Fruit fly (Drosophila melanogaster): Measurements from ENCODE around the gene cv.
A peak's percentile ranks its signal among the peaks of the same experiment; 100 is the strongest.

The cv gene

dm6 chrX:5671537-5672029 lies 18.2 kb upstream of the cv start, which contains the start of gene Rab18 (continued):
- TF ChIP-seq B-H1 (GFP tag; IDR thresholded peaks at IDR 0.05) (no peak), Six4 (GFP tag; optimal IDR thresholded peaks at IDR 0.05) (no peak), zf30C (GFP tag; optimal IDR thresholded peaks at IDR 0.05) (no peak), bbx (GFP tag; IDR thresholded peaks at IDR 0.05; ENCODE audit: partially characterized antibody) (peak; percentile 57), inv (GFP tag; IDR thresholded peaks at IDR 0.05; ENCODE audit: partially characterized antibody) (peak; percentile 20; the same call in 1 of the 2 replicates), lov (optimal IDR thresholded peaks at IDR 0.05) (no peak), lov (GFP tag; IDR thresholded peaks at IDR 0.05) (no peak), CG11247 (GFP tag; IDR thresholded peaks at IDR 0.05) (0 out of 2 replicates have a peak, but pooled peaks have one; percentile 13), CG1603 (tag; optimal IDR thresholded peaks at IDR 0.05) (peak; percentile 49), chm (GFP tag; IDR thresholded peaks at IDR 0.05) (0 out of 2 replicates have a peak, but pooled peaks have one; percentile 12), CG7556 (GFP tag; optimal IDR thresholded peaks at IDR 0.05) (no peak), cg (GFP tag; optimal IDR thresholded peaks at IDR 0.05) (no peak), crol (GFP tag; IDR thresholded peaks at IDR 0.05) (no peak), bcd (GFP tag; optimal IDR thresholded peaks at IDR 0.05) (no peak), CG10267 (tag; optimal IDR thresholded peaks at IDR 0.05) (no peak), CG34422 (GFP tag; IDR thresholded peaks at IDR 0.05) (peak; percentile 53; the same call in 1 of the 3 replicates), dysf (GFP tag; IDR thresholded peaks at IDR 0.05) (0 out of 3 replicates have a peak, but pooled peaks have one; percentile 33), Doc3 (GFP tag; IDR thresholded peaks at IDR 0.05; ENCODE audit: partially characterized antibody) (no peak), slbo (GFP tag; IDR thresholded peaks at IDR 0.05) (peak; percentile 77), CG8290 (GFP tag; optimal IDR thresholded peaks at IDR 0.05) (no peak), CG8290 (tag; optimal IDR thresholded peaks at IDR 0.05) (peak in 1 of 2 experiments; percentile 63), CG4424 (GFP tag; optimal IDR thresholded peaks at IDR 0.05) (no peak), PHDP (tag; optimal IDR thresholded peaks at IDR 0.05) (no peak), CG13624 (GFP tag; optimal IDR thresholded peaks at IDR 0.05) (peak; percentile 34)

- TF ChIP-seq CG17186 (GFP tag; optimal IDR thresholded peaks at IDR 0.05): peak; percentile 80
- TF ChIP-seq E2f2 (GFP tag; IDR thresholded peaks at IDR 0.05): peak; percentile 41
- TF ChIP-seq CG14014 (GFP tag; IDR thresholded peaks at IDR 0.05): peak; percentile 18; the same call in 1 of the 2 replicates
- TF ChIP-seq PHDP (tag; optimal IDR thresholded peaks at IDR 0.05): peak; percentile 49
- TF ChIP-seq zfh1 (GFP tag; IDR thresholded peaks at IDR 0.05): peak; percentile 47; the same call in 1 of the 3 replicates
- TF ChIP-seq MESR4 (GFP tag; optimal IDR thresholded peaks at IDR 0.05): peak; percentile 93
- peak; percentile 18 for TF ChIP-seq gem (tag; optimal IDR thresholded peaks at IDR 0.05)
- TF ChIP-seq CG6175 (GFP tag; IDR thresholded peaks at IDR 0.05): no peak
- peak; percentile 23 for TF ChIP-seq CG2120 (GFP tag; optimal IDR thresholded peaks at IDR 0.05)
- TF ChIP-seq CG4282 (GFP tag; optimal IDR thresholded peaks at IDR 0.05): peak; percentile 29
- peak; percentile 19 for TF ChIP-seq CG17912 (GFP tag; optimal IDR thresholded peaks at IDR 0.05)
- peak; percentile 35 for TF ChIP-seq CG6254 (GFP tag; optimal IDR thresholded peaks at IDR 0.05)
- TF ChIP-seq CHES-1-like (GFP tag; optimal IDR thresholded peaks at IDR 0.05): peak; percentile 11
- peak; percentile 6 for TF ChIP-seq Nf-YB (GFP tag; optimal IDR thresholded peaks at IDR 0.05)
- TF ChIP-seq CG12299 (tag; optimal IDR thresholded peaks at IDR 0.05): no peak
- TF ChIP-seq CG1603 (tag; optimal IDR thresholded peaks at IDR 0.05): peak; percentile 55
- peak; percentile 12 for TF ChIP-seq CG15601 (tag; optimal IDR thresholded peaks at IDR 0.05)
- peak; percentile 47; the same call in 1 of the 3 replicates for TF ChIP-seq CG34422 (GFP tag; IDR thresholded peaks at IDR 0.05)
- peak; percentile 98 for TF ChIP-seq CG15514 (GFP tag; optimal IDR thresholded peaks at IDR 0.05)
- TF ChIP-seq Med (GFP tag): peak; percentile 90
- TF ChIP-seq CG8290 (GFP tag; optimal IDR thresholded peaks at IDR 0.05): no peak
- peak in 1 of 2 experiments; percentile 41 for TF ChIP-seq CG8290 (tag; optimal IDR thresholded peaks at IDR 0.05)
- TF ChIP-seq CG4707 (GFP tag; optimal IDR thresholded peaks at IDR 0.05): no peak
- peak; percentile 60 for TF ChIP-seq Dref (GFP tag; IDR thresholded peaks at IDR 0.05)
- peak; percentile 49 for TF ChIP-seq CG7839 (tag; optimal IDR thresholded peaks at IDR 0.05)
- peak; percentile 43 for TF ChIP-seq grau (tag; optimal IDR thresholded peaks at IDR 0.05)
- TF ChIP-seq seq (GFP tag; IDR thresholded peaks at IDR 0.05): no peak
- TF ChIP-seq D (optimal IDR thresholded peaks at IDR 0.05): peak; percentile 53
- TF ChIP-seq D (GFP tag; optimal IDR thresholded peaks at IDR 0.05): peak; percentile 12
These were observed 17.4 kb upstream of the cv start, which contains the start of gene RpL35 for dm6 chrX:5672243-5673051. RpL35 (plus strand) TSS chrX:5672401.
